Fruit fly (Drosophila melanogaster) Kc167 (cell line): ENCODE measurements around the gene boi.

Experiments
- Myc ChIP-seq: fragments of >200 bp; optimal IDR thresholded peaks from 2 replicates; lab custom pipeline; 2017; ENCODE audit warnings: missing external identifiers
- Sin3A ChIP-seq: fragments of >200 bp; optimal IDR thresholded peaks from 2 replicates; lab custom pipeline; 2018; ENCODE audit warnings: missing external identifiers
- h ChIP-seq: fragments of >200 bp; optimal IDR thresholded peaks from 3 replicates; lab custom pipeline; 2018; ENCODE audit warnings: missing external identifiers
- psq ChIP-seq: fragments of >200 bp; optimal IDR thresholded peaks from 2 replicates; lab custom pipeline; 2017; ENCODE audit warnings: missing external identifiers
- ttk ChIP-seq: sonication (Bioruptor generic); optimal IDR thresholded peaks from 2 replicates; lab custom pipeline; 2017; ENCODE audit warnings: missing external identifiers

- TF ChIP-seq ttk (lab: Kevin White, UChicago) = no peak
- no peak for TF ChIP-seq psq
- no peak for TF ChIP-seq h (lab: Kevin White, UChicago)
- TF ChIP-seq Myc = no peak
- no peak for TF ChIP-seq Sin3A
Measured at dm6 chrX:2517525-2518294, 47.9 kb upstream of the boi start.
